Fruit fly (Drosophila melanogaster) whole organism, embryonic: ENCODE results near the gene Ance-2.
A peak's percentile ranks its signal among the peaks of the same experiment; 100 is the strongest.

Source experiments
- Atf3 ChIP-seq: fragments of 200-800 bp; sonication (Bioruptor generic); optimal IDR thresholded peaks from 3 replicates; lab custom pipeline; 2016; ENCODE audit warnings: missing biosample characterization, missing genetic modification characterization
- CG10565 ChIP-seq: fragments of 200-800 bp; sonication (Bioruptor generic); optimal IDR thresholded peaks from 3 replicates; lab custom pipeline; 2016; ENCODE audit warnings: missing biosample characterization, mild to moderate bottlenecking, missing genetic modification characterization
- CG11695 ChIP-seq: fragments of 200-800 bp; sonication (Bioruptor generic); IDR thresholded peaks from 3 replicates; pipeline ENCODE4 v1.3.6; 2022; ENCODE audit warnings: missing biosample characterization, missing genetic modification characterization
- CG14710 ChIP-seq: fragments of 200-800 bp; sonication (Bioruptor generic); optimal IDR thresholded peaks from 3 replicates; lab custom pipeline; 2019; ENCODE audit warnings: missing biosample characterization, mild to moderate bottlenecking, missing genetic modification characterization, moderate library complexity
- CG17328 ChIP-seq: fragments of 200-800 bp; sonication (Bioruptor generic); IDR thresholded peaks from 2 replicates; pipeline ENCODE4 v1.3.6; 2022; ENCODE audit warnings: missing biosample characterization, missing genetic modification characterization
- CG1832 ChIP-seq: fragments of 200-800 bp; sonication (Bioruptor generic); optimal IDR thresholded peaks from 2 replicates; lab custom pipeline; 2017; ENCODE audit warnings: missing biosample characterization, mild to moderate bottlenecking, missing genetic modification characterization, inconsistent platforms
- CG18764 ChIP-seq: fragments of 200-800 bp; sonication (Bioruptor generic); optimal IDR thresholded peaks from 3 replicates; lab custom pipeline; 2016; ENCODE audit warnings: missing biosample characterization, missing genetic modification characterization
- CG2202 ChIP-seq: fragments of 200-800 bp; sonication (Bioruptor generic); optimal IDR thresholded peaks from 2 replicates; lab custom pipeline; 2018; ENCODE audit warnings: missing biosample characterization, mild to moderate bottlenecking, missing genetic modification characterization
- CG34422 ChIP-seq: fragments of 200-800 bp; sonication (Bioruptor generic); IDR thresholded peaks from 3 replicates; pipeline ENCODE4 v1.3.6; 2022; ENCODE audit warnings: missing biosample characterization, missing genetic modification characterization
- CG4424 ChIP-seq: fragments of 200-800 bp; sonication (Bioruptor generic); optimal IDR thresholded peaks from 3 replicates; lab custom pipeline; 2016; ENCODE audit warnings: missing biosample characterization, missing genetic modification characterization
- CG6654 ChIP-seq: fragments of 200-800 bp; sonication (Bioruptor generic); optimal IDR thresholded peaks from 2 replicates; lab custom pipeline; 2017; ENCODE audit warnings: missing biosample characterization, mild to moderate bottlenecking, missing genetic modification characterization
- CG6689 ChIP-seq: fragments of 200-800 bp; sonication (Bioruptor generic); IDR thresholded peaks from 2 replicates; pipeline ENCODE4 v1.3.6; 2022; ENCODE audit warnings: missing biosample characterization, missing genetic modification characterization
- CG7963 ChIP-seq: fragments of 200-800 bp; sonication (Bioruptor generic); IDR thresholded peaks from 3 replicates; pipeline ENCODE4 v1.3.6; 2022; ENCODE audit warnings: missing biosample characterization, missing genetic modification characterization; ENCODE audit not compliant: partially characterized antibody
- CG8359 ChIP-seq: fragments of 200-800 bp; sonication (Bioruptor generic); optimal IDR thresholded peaks from 2 replicates; lab custom pipeline; 2017; ENCODE audit warnings: missing biosample characterization, mild to moderate bottlenecking, missing genetic modification characterization, borderline replicate concordance
- CG8478 ChIP-seq: fragments of >200 bp; optimal IDR thresholded peaks from 2 replicates; lab custom pipeline; 2018
- CG9215 ChIP-seq: fragments of 200-800 bp; sonication (Bioruptor generic); IDR thresholded peaks from 2 replicates; pipeline ENCODE4 v1.3.6; 2022; ENCODE audit warnings: missing biosample characterization, missing genetic modification characterization
- CHES-1-like ChIP-seq: fragments of 200-800 bp; sonication (Bioruptor generic); optimal IDR thresholded peaks from 2 replicates; lab custom pipeline; 2016; ENCODE audit warnings: missing biosample characterization, missing genetic modification characterization
- Chrac-16 ChIP-seq: fragments of 200-800 bp; sonication (Bioruptor generic); optimal IDR thresholded peaks from 3 replicates; lab custom pipeline; 2016; ENCODE audit warnings: missing biosample characterization, missing genetic modification characterization
- D ChIP-seq, 2 experiments: fragments of 200-800 bp in 1 of 2; fragments of >200 bp in 1 of 2; sonication (Bioruptor generic) in 1 of 2; optimal IDR thresholded peaks; 2 replicates in 1 of 2; 3 replicates in 1 of 2; lab custom pipeline; 2017; ENCODE audit warnings: mild to moderate bottlenecking in 1 of 2, missing biosample characterization in 1 of 2, missing genetic modification characterization in 1 of 2, missing genetic modification reagents in 1 of 2
- E2f1 ChIP-seq: fragments of 200-800 bp; sonication (Bioruptor generic); IDR thresholded peaks from 2 replicates; pipeline ENCODE4 v1.3.6; 2022; ENCODE audit warnings: missing biosample characterization, missing genetic modification characterization
- ERR ChIP-seq: fragments of 200-800 bp; sonication (Bioruptor generic); optimal IDR thresholded peaks from 2 replicates; lab custom pipeline; 2016; ENCODE audit warnings: missing biosample characterization, missing genetic modification characterization
- Fer2 ChIP-seq: fragments of 200-800 bp; sonication (Bioruptor generic); optimal IDR thresholded peaks from 2 replicates; lab custom pipeline; 2018; ENCODE audit warnings: missing biosample characterization, mild to moderate bottlenecking, missing genetic modification characterization, moderate library complexity
- HLH4C ChIP-seq: fragments of 200-800 bp; sonication (Bioruptor generic); IDR thresholded peaks from 3 replicates; pipeline ENCODE4 v1.3.6; 2022; ENCODE audit warnings: missing biosample characterization, missing genetic modification characterization; ENCODE audit not compliant: partially characterized antibody
- Med ChIP-seq: fragments of 200-800 bp; sonication (Bioruptor generic); peaks from one replicate; lab custom pipeline; 2016; ENCODE audit warnings: missing biosample characterization, missing genetic modification characterization, mild to moderate bottlenecking, inconsistent platforms, moderate library complexity
- Opbp ChIP-seq: fragments of 200-800 bp; sonication (Bioruptor generic); IDR thresholded peaks from 3 replicates; pipeline ENCODE4 v1.3.6; 2022; ENCODE audit warnings: missing biosample characterization, missing genetic modification characterization; ENCODE audit not compliant: partially characterized antibody
- Optix ChIP-seq: fragments of 200-800 bp; sonication (Bioruptor generic); IDR thresholded peaks from 3 replicates; pipeline ENCODE4 v1.3.6; 2022; ENCODE audit warnings: missing biosample characterization, missing genetic modification characterization
- Pdp1 ChIP-seq, 2 experiments: fragments of 200-800 bp; sonication (Bioruptor generic); optimal IDR thresholded peaks; 3 replicates each; lab custom pipeline; 2016; ENCODE audit warnings: missing biosample characterization in 2 of 2, missing genetic modification characterization in 2 of 2, mild to moderate bottlenecking in 1 of 2, moderate library complexity in 1 of 2
- Poxn ChIP-seq: fragments of 200-800 bp; sonication (Bioruptor generic); IDR thresholded peaks from 2 replicates; pipeline ENCODE4 v1.3.6; 2022; ENCODE audit warnings: missing biosample characterization, missing genetic modification characterization
- TFAM ChIP-seq: fragments of 200-800 bp; sonication (Bioruptor generic); optimal IDR thresholded peaks from 2 replicates; lab custom pipeline; 2017; ENCODE audit warnings: missing biosample characterization, missing genetic modification characterization, inconsistent platforms
- aop ChIP-seq: fragments of 200-800 bp; sonication (Bioruptor generic); IDR thresholded peaks from 2 replicates; pipeline ENCODE4 v1.3.6; 2022; ENCODE audit warnings: missing biosample characterization, missing genetic modification characterization
- ara ChIP-seq: fragments of 200-800 bp; sonication (Bioruptor generic); IDR thresholded peaks from 2 replicates; pipeline ENCODE4 v1.3.6; 2022; ENCODE audit warnings: missing biosample characterization, missing genetic modification characterization
- bigmax ChIP-seq: fragments of 200-800 bp; sonication (Bioruptor generic); optimal IDR thresholded peaks from 2 replicates; lab custom pipeline; 2018; ENCODE audit warnings: missing biosample characterization, mild to moderate bottlenecking, missing genetic modification characterization
- cad ChIP-seq: fragments of >200 bp; optimal IDR thresholded peaks from 2 replicates; lab custom pipeline; 2017; ENCODE audit warnings: missing biosample characterization, missing genetic modification characterization
- caup ChIP-seq: fragments of 200-800 bp; sonication (Bioruptor generic); optimal IDR thresholded peaks from 3 replicates; lab custom pipeline; 2017; ENCODE audit warnings: missing biosample characterization, mild to moderate bottlenecking, missing genetic modification characterization, moderate library complexity; ENCODE audit not compliant: severe bottlenecking
- ci ChIP-seq: fragments of 200-800 bp; sonication (Bioruptor generic); IDR thresholded peaks from 3 replicates; pipeline ENCODE4 v1.3.6; 2022; ENCODE audit warnings: missing biosample characterization, missing genetic modification characterization
- crp ChIP-seq, 2 experiments: fragments of 200-800 bp; sonication (Bioruptor generic); optimal IDR thresholded peaks; 2 replicates in 1 of 2; 3 replicates in 1 of 2; lab custom pipeline; 2017; ENCODE audit warnings: missing biosample characterization in 2 of 2, missing genetic modification characterization in 2 of 2, mild to moderate bottlenecking in 1 of 2, moderate library complexity in 1 of 2
- dm ChIP-seq: fragments of 200-800 bp; sonication (Bioruptor generic); optimal IDR thresholded peaks from 3 replicates; lab custom pipeline; 2016; ENCODE audit warnings: missing biosample characterization, missing genetic modification characterization
- ftz-f1 ChIP-seq: fragments of 200-800 bp; sonication (Bioruptor generic); optimal IDR thresholded peaks from 2 replicates; lab custom pipeline; 2016; ENCODE audit warnings: missing biosample characterization, missing genetic modification characterization
- gcm ChIP-seq: fragments of 200-800 bp; sonication (Bioruptor generic); optimal IDR thresholded peaks from 2 replicates; lab custom pipeline; 2019; ENCODE audit warnings: missing biosample characterization, mild to moderate bottlenecking, missing genetic modification characterization, moderate library complexity
- grau ChIP-seq: fragments of 200-800 bp; optimal IDR thresholded peaks from 3 replicates; lab custom pipeline; 2019; ENCODE audit warnings: missing biosample characterization, mild to moderate bottlenecking, missing genetic modification characterization, moderate library complexity
- insv ChIP-seq, 2 experiments: fragments of 200-800 bp; sonication (Bioruptor generic); optimal IDR thresholded peaks; 3 replicates each; lab custom pipeline; 2016 to 2018; ENCODE audit warnings: missing biosample characterization in 2 of 2, missing genetic modification characterization in 2 of 2
- knrl ChIP-seq: fragments of 200-800 bp; sonication (Bioruptor generic); IDR thresholded peaks from 3 replicates; pipeline ENCODE4 v1.3.6; 2022; ENCODE audit warnings: missing biosample characterization, missing genetic modification characterization; ENCODE audit not compliant: partially characterized antibody
- lov ChIP-seq, 2 experiments: fragments of 200-800 bp in 1 of 2; fragments of >200 bp in 1 of 2; sonication (Bioruptor generic) in 1 of 2; IDR thresholded peaks in 1 of 2; optimal IDR thresholded peaks in 1 of 2; 2 replicates in 1 of 2; 3 replicates in 1 of 2; pipeline versions ENCODE4 v1.3.6 to Lab custom; 2017 to 2022; ENCODE audit warnings: missing biosample characterization in 1 of 2, missing genetic modification characterization in 1 of 2
- pros ChIP-seq: fragments of 200-800 bp; sonication (Bioruptor generic); optimal IDR thresholded peaks from 3 replicates; lab custom pipeline; 2019; ENCODE audit warnings: missing biosample characterization, mild to moderate bottlenecking, missing genetic modification characterization, moderate library complexity
- sens ChIP-seq: fragments of 200-800 bp; sonication (Bioruptor generic); peaks from one replicate; lab custom pipeline; 2016; ENCODE audit warnings: missing biosample characterization, missing genetic modification characterization
- stwl ChIP-seq: fragments of 200-800 bp; sonication (Bioruptor generic); optimal IDR thresholded peaks from 3 replicates; lab custom pipeline; 2018; ENCODE audit warnings: missing biosample characterization, mild to moderate bottlenecking, missing genetic modification characterization, moderate library complexity
- tna ChIP-seq: fragments of 200-800 bp; sonication (Bioruptor generic); IDR thresholded peaks from 2 replicates; pipeline ENCODE4 v1.3.6; 2022; ENCODE audit warnings: missing biosample characterization, missing genetic modification characterization; ENCODE audit not compliant: partially characterized antibody

Ance-2 gene

dm6 chr2L:13889934-13890333, 19.2 kb upstream of the Ance-2 start:
- TF ChIP-seq CG2202 = no peak
- no peak for TF ChIP-seq CG10565 (GFP tag; lab: Kevin White, UChicago)
- no peak for TF ChIP-seq Poxn
- TF ChIP-seq TFAM (GFP tag; lab: Kevin White, UChicago) = no peak
- peak in 1 of 2 experiments; percentile 82 for TF ChIP-seq Pdp1 (GFP tag; optimal IDR thresholded peaks at IDR 0.05; lab: Kevin White, UChicago)
- no peak for TF ChIP-seq ci (GFP tag; lab: Robert Waterston, UW)

dm6 chr2L:13892826-13893225, 16.3 kb upstream of the Ance-2 start:
- TF ChIP-seq dm (GFP tag; lab: Kevin White, UChicago) = peak; percentile 2
- TF ChIP-seq ara (GFP tag; lab: Robert Waterston, UW) = no peak
- no peak for TF ChIP-seq Optix
- TF ChIP-seq stwl (tag; lab: Kevin White, UChicago) = peak; percentile 27
- TF ChIP-seq CG7963 (GFP tag; lab: Robert Waterston, UW) = 0 out of 3 replicates have a peak, but pooled peaks have one; percentile 43
- no peak for TF ChIP-seq CG8359 (GFP tag; lab: Kevin White, UChicago)
- TF ChIP-seq bigmax = no peak
- TF ChIP-seq knrl (GFP tag; lab: Robert Waterston, UW) = 0 out of 3 replicates have a peak, but pooled peaks have one; percentile 22
- peak; percentile 93 for TF ChIP-seq cad (GFP tag; lab: Kevin White, UChicago)
- TF ChIP-seq lov (optimal IDR thresholded peaks at IDR 0.05; lab: Kevin White, UChicago) = peak; percentile 84
- no peak for TF ChIP-seq lov (GFP tag; IDR thresholded peaks at IDR 0.05; lab: Robert Waterston, UW)
- TF ChIP-seq CG9215 (GFP tag; lab: Robert Waterston, UW) = no peak
- peak in 1 of 2 experiments; percentile 78 for TF ChIP-seq Pdp1 (GFP tag; optimal IDR thresholded peaks at IDR 0.05; lab: Kevin White, UChicago)
- TF ChIP-seq HLH4C (GFP tag; lab: Robert Waterston, UW) = 0 out of 3 replicates have a peak, but pooled peaks have one; percentile 11
- TF ChIP-seq grau (tag; lab: Kevin White, UChicago) = peak; percentile 20
- no peak for TF ChIP-seq E2f1 (GFP tag; lab: Robert Waterston, UW)
- peak; percentile 34; the same call in 1 of the 3 replicates for TF ChIP-seq Opbp (GFP tag; lab: Robert Waterston, UW)
- TF ChIP-seq CG6654 (GFP tag; lab: Kevin White, UChicago) = peak; percentile 99

- TF ChIP-seq aop (no peak), Med (peak; percentile 32), crp (GFP tag; optimal IDR thresholded peaks at IDR 0.05; lab: Kevin White, UChicago) (no peak), CG4424 (GFP tag; lab: Kevin White, UChicago) (peak; percentile 46), D (optimal IDR thresholded peaks at IDR 0.05; lab: Kevin White, UChicago) (no peak), D (GFP tag; optimal IDR thresholded peaks at IDR 0.05; lab: Kevin White, UChicago) (peak; percentile 54), Atf3 (GFP tag; lab: Kevin White, UChicago) (no peak), ftz-f1 (GFP tag; lab: Kevin White, UChicago) (no peak), CHES-1-like (GFP tag; lab: Kevin White, UChicago) (no peak), Chrac-16 (no peak), sens (GFP tag; lab: Kevin White, UChicago) (peak; percentile 52), CG17328 (GFP tag; lab: Robert Waterston, UW) (no peak), dm (GFP tag; lab: Kevin White, UChicago) (no peak), insv (GFP tag; optimal IDR thresholded peaks at IDR 0.05; lab: Kevin White, UChicago) (no peak), CG6689 (peak; percentile 37), caup (no peak), pros (GFP tag; lab: Kevin White, UChicago) (peak; percentile 51), gcm (peak; percentile 60), CG1832 (GFP tag; lab: Kevin White, UChicago) (no peak), CG34422 (GFP tag; lab: Robert Waterston, UW) (0 out of 3 replicates have a peak, but pooled peaks have one; percentile 37), Fer2 (tag; lab: Kevin White, UChicago) (no peak), CG14710 (tag; lab: Kevin White, UChicago) (peak; percentile 40), CG8478 (lab: Kevin White, UChicago) (no peak), tna (GFP tag; lab: Robert Waterston, UW) (no peak), ERR (GFP tag; lab: Kevin White, UChicago) (no peak), CG18764 (GFP tag; lab: Kevin White, UChicago) (no peak), CG11695 (peak; percentile 41; the same call in 1 of the 3 replicates)
Observed at dm6 chr2L:13893439-13893838, 15.7 kb upstream of the Ance-2 start.
